Fruit fly (Drosophila melanogaster) whole organism, embryonic: ENCODE results near the gene Rpn11.

Experiments
- CG10462 ChIP-seq: fragments of 200-800 bp; sonication (Bioruptor generic); optimal IDR thresholded peaks from 2 replicates; lab custom pipeline; 2016; ENCODE audit warnings: missing biosample characterization, missing genetic modification characterization
- CG11695 ChIP-seq: fragments of 200-800 bp; sonication (Bioruptor generic); IDR thresholded peaks from 3 replicates; pipeline ENCODE4 v1.3.6; 2022; ENCODE audit warnings: missing biosample characterization, missing genetic modification characterization
- CG11696 ChIP-seq: fragments of 200-800 bp; sonication (Bioruptor generic); IDR thresholded peaks from 2 replicates; pipeline ENCODE4 v1.3.6; 2022; ENCODE audit warnings: missing biosample characterization, missing genetic modification characterization
- CG12236 ChIP-seq: fragments of 200-800 bp; sonication (Bioruptor generic); optimal IDR thresholded peaks from 2 replicates; lab custom pipeline; 2016; ENCODE audit warnings: missing biosample characterization, missing genetic modification characterization
- CG1529 ChIP-seq: fragments of 200-800 bp; sonication (Bioruptor generic); optimal IDR thresholded peaks from 3 replicates; lab custom pipeline; 2018; ENCODE audit warnings: missing biosample characterization, missing genetic modification characterization
- CG17568 ChIP-seq: fragments of 200-800 bp; sonication (Bioruptor generic); optimal IDR thresholded peaks from 2 replicates; lab custom pipeline; 2018; ENCODE audit warnings: missing biosample characterization, mild to moderate bottlenecking, missing genetic modification characterization, moderate library complexity
- CG17912 ChIP-seq: fragments of 200-800 bp; sonication (Bioruptor generic); optimal IDR thresholded peaks from 2 replicates; lab custom pipeline; 2018; ENCODE audit warnings: missing biosample characterization, mild to moderate bottlenecking, missing genetic modification characterization
- CG18262 ChIP-seq: fragments of 200-800 bp; optimal IDR thresholded peaks from 3 replicates; lab custom pipeline; 2019; ENCODE audit warnings: missing biosample characterization, mild to moderate bottlenecking, missing genetic modification characterization, moderate library complexity
- CG1832 ChIP-seq: fragments of 200-800 bp; sonication (Bioruptor generic); optimal IDR thresholded peaks from 2 replicates; lab custom pipeline; 2017; ENCODE audit warnings: missing biosample characterization, mild to moderate bottlenecking, missing genetic modification characterization, inconsistent platforms
- CG32532 ChIP-seq: fragments of 200-800 bp; sonication (Bioruptor generic); IDR thresholded peaks from 2 replicates; pipeline ENCODE4 v1.3.6; 2022; ENCODE audit warnings: missing biosample characterization, missing genetic modification characterization
- CG4328 ChIP-seq: fragments of 200-800 bp; sonication (Bioruptor generic); optimal IDR thresholded peaks from 3 replicates; lab custom pipeline; 2017; ENCODE audit warnings: missing biosample characterization, missing genetic modification reagents, missing genetic modification characterization
- CG6765 ChIP-seq: fragments of 200-800 bp; sonication (Bioruptor generic); optimal IDR thresholded peaks from 3 replicates; lab custom pipeline; 2017; ENCODE audit warnings: missing biosample characterization, mild to moderate bottlenecking, missing genetic modification characterization
- CG7271 ChIP-seq: fragments of 200-800 bp; sonication (Bioruptor generic); optimal IDR thresholded peaks from 2 replicates; lab custom pipeline; 2018; ENCODE audit warnings: missing biosample characterization, mild to moderate bottlenecking, missing genetic modification characterization, moderate library complexity
- CG7357 ChIP-seq: fragments of 200-800 bp; sonication (Bioruptor generic); IDR thresholded peaks from 3 replicates; pipeline ENCODE4 v1.3.6; 2022; ENCODE audit warnings: missing biosample characterization, missing genetic modification characterization
- CG7839 ChIP-seq: fragments of 200-800 bp; sonication (Bioruptor generic); optimal IDR thresholded peaks from 3 replicates; lab custom pipeline; 2018; ENCODE audit warnings: missing biosample characterization, mild to moderate bottlenecking, missing genetic modification characterization, moderate library complexity
- CG8359 ChIP-seq: fragments of 200-800 bp; sonication (Bioruptor generic); optimal IDR thresholded peaks from 2 replicates; lab custom pipeline; 2017; ENCODE audit warnings: missing biosample characterization, mild to moderate bottlenecking, missing genetic modification characterization, borderline replicate concordance
- CG8765 ChIP-seq: fragments of 200-800 bp; sonication (Bioruptor generic); IDR thresholded peaks from 2 replicates; pipeline ENCODE4 v1.3.6; 2022; ENCODE audit warnings: missing biosample characterization, missing genetic modification characterization
- CG9932 ChIP-seq: fragments of 200-800 bp; sonication (Bioruptor generic); IDR thresholded peaks from 2 replicates; pipeline ENCODE4 v1.3.6; 2022; ENCODE audit warnings: missing biosample characterization, missing genetic modification characterization
- Dad ChIP-seq: fragments of 200-800 bp; sonication (Bioruptor generic); optimal IDR thresholded peaks from 3 replicates; lab custom pipeline; 2016; ENCODE audit warnings: missing biosample characterization, missing genetic modification characterization
- Deaf1 ChIP-seq: fragments of 200-800 bp; optimal IDR thresholded peaks from 3 replicates; lab custom pipeline; 2019; ENCODE audit warnings: missing biosample characterization, mild to moderate bottlenecking, missing genetic modification characterization, moderate library complexity
- Dip2 ChIP-seq: fragments of 200-800 bp; sonication (Bioruptor generic); IDR thresholded peaks from 2 replicates; pipeline ENCODE4 v1.3.6; 2022; ENCODE audit warnings: missing biosample characterization, missing genetic modification characterization
- Dip3 ChIP-seq: fragments of 200-800 bp; sonication (Bioruptor generic); optimal IDR thresholded peaks from 3 replicates; lab custom pipeline; 2016; ENCODE audit warnings: missing biosample characterization, missing genetic modification characterization
- Gug ChIP-seq: fragments of 200-800 bp; sonication (Bioruptor generic); IDR thresholded peaks from 4 replicates; pipeline ENCODE4 v1.3.6; 2022; ENCODE audit warnings: missing biosample characterization, missing genetic modification characterization
- H15 ChIP-seq: fragments of 200-800 bp; sonication (Bioruptor generic); IDR thresholded peaks from 3 replicates; pipeline ENCODE4 v1.3.6; 2022; ENCODE audit warnings: missing biosample characterization, missing genetic modification characterization
- Hr3 ChIP-seq: fragments of 200-800 bp; sonication (Bioruptor generic); optimal IDR thresholded peaks from 3 replicates; lab custom pipeline; 2016; ENCODE audit warnings: missing biosample characterization, missing genetic modification characterization
- Kr ChIP-seq: fragments of 200-800 bp; sonication (Bioruptor generic); optimal IDR thresholded peaks from 2 replicates; lab custom pipeline; 2017; ENCODE audit warnings: missing biosample characterization, mild to moderate bottlenecking, missing genetic modification characterization
- Lpt ChIP-seq: fragments of >200 bp; optimal IDR thresholded peaks from 2 replicates; lab custom pipeline; 2018; ENCODE audit warnings: missing biosample characterization, missing genetic modification characterization
- MBD-R2 ChIP-seq: fragments of 200-800 bp; sonication (Bioruptor generic); IDR thresholded peaks from 2 replicates; pipeline ENCODE4 v1.3.6; 2022; ENCODE audit warnings: missing biosample characterization, missing genetic modification characterization
- MESR4 ChIP-seq: fragments of 200-800 bp; sonication (Bioruptor generic); optimal IDR thresholded peaks from 2 replicates; lab custom pipeline; 2018; ENCODE audit warnings: missing biosample characterization, mild to moderate bottlenecking, missing genetic modification characterization, moderate library complexity
- Myb ChIP-seq: fragments of 200-800 bp; sonication (Bioruptor generic); optimal IDR thresholded peaks from 2 replicates; lab custom pipeline; 2016; ENCODE audit warnings: missing biosample characterization, missing genetic modification characterization
- Neu2 ChIP-seq: fragments of 200-800 bp; sonication (Bioruptor generic); optimal IDR thresholded peaks from 3 replicates; lab custom pipeline; 2016; ENCODE audit warnings: missing biosample characterization, missing genetic modification characterization, borderline replicate concordance
- Oaz ChIP-seq: fragments of 200-800 bp; sonication (Bioruptor generic); IDR thresholded peaks from 2 replicates; pipeline ENCODE4 v1.3.6; 2022; ENCODE audit warnings: missing biosample characterization, missing genetic modification characterization
- Sry-β ChIP-seq: fragments of 200-800 bp; sonication (Bioruptor generic); optimal IDR thresholded peaks from 2 replicates; lab custom pipeline; 2018; ENCODE audit warnings: missing biosample characterization, mild to moderate bottlenecking, missing genetic modification characterization, moderate library complexity
- TFAM ChIP-seq: fragments of 200-800 bp; sonication (Bioruptor generic); optimal IDR thresholded peaks from 2 replicates; lab custom pipeline; 2017; ENCODE audit warnings: missing biosample characterization, missing genetic modification characterization, inconsistent platforms
- al ChIP-seq: fragments of 200-800 bp; sonication (Bioruptor generic); IDR thresholded peaks from 2 replicates; pipeline ENCODE4 v1.3.6; 2022; ENCODE audit warnings: missing biosample characterization, missing genetic modification characterization
- ap ChIP-seq: fragments of 200-800 bp; sonication (Bioruptor generic); IDR thresholded peaks from 2 replicates; pipeline ENCODE4 v1.3.6; 2022; ENCODE audit warnings: missing biosample characterization, missing genetic modification characterization
- ash1 ChIP-seq: fragments of 200-800 bp; sonication (Bioruptor generic); optimal IDR thresholded peaks from 2 replicates; lab custom pipeline; 2018; ENCODE audit warnings: missing biosample characterization, mild to moderate bottlenecking, missing genetic modification characterization
- br ChIP-seq: fragments of >200 bp; optimal IDR thresholded peaks from 2 replicates; lab custom pipeline; 2017
- chn ChIP-seq: fragments of 200-800 bp; sonication (Bioruptor generic); optimal IDR thresholded peaks from 2 replicates; lab custom pipeline; 2016; ENCODE audit warnings: missing biosample characterization, missing genetic modification characterization
- disco-r ChIP-seq: fragments of 200-800 bp; sonication (Bioruptor generic); optimal IDR thresholded peaks from 2 replicates; lab custom pipeline; 2016; ENCODE audit warnings: missing biosample characterization, missing genetic modification characterization
- dm ChIP-seq: fragments of 200-800 bp; sonication (Bioruptor generic); optimal IDR thresholded peaks from 3 replicates; lab custom pipeline; 2016; ENCODE audit warnings: missing biosample characterization, missing genetic modification characterization
- dpn ChIP-seq, 2 experiments: fragments of 200-800 bp; sonication (Bioruptor generic); optimal IDR thresholded peaks; 3 replicates each; lab custom pipeline; 2016; ENCODE audit warnings: missing biosample characterization in 2 of 2, missing genetic modification characterization in 2 of 2
- fru ChIP-seq: fragments of >200 bp; optimal IDR thresholded peaks from 2 replicates; lab custom pipeline; 2017
- ken ChIP-seq: fragments of 200-800 bp; sonication (Bioruptor generic); IDR thresholded peaks from 3 replicates; pipeline ENCODE4 v1.3.6; 2022; ENCODE audit warnings: missing biosample characterization, missing genetic modification characterization
- mam ChIP-seq: fragments of 200-800 bp; sonication (Bioruptor generic); optimal IDR thresholded peaks from 3 replicates; lab custom pipeline; 2016; ENCODE audit warnings: missing biosample characterization, missing genetic modification characterization
- odd ChIP-seq: fragments of 200-800 bp; sonication (Bioruptor generic); optimal IDR thresholded peaks from 2 replicates; lab custom pipeline; 2017; ENCODE audit warnings: missing biosample characterization, mild to moderate bottlenecking, missing genetic modification characterization
- otp ChIP-seq: fragments of 200-800 bp; sonication (Bioruptor generic); IDR thresholded peaks from 3 replicates; pipeline ENCODE4, ENCODE4 v1.3.6; 2022; ENCODE audit warnings: missing biosample characterization, missing genetic modification characterization
- pum ChIP-seq: fragments of 200-800 bp; sonication (Bioruptor generic); optimal IDR thresholded peaks from 2 replicates; lab custom pipeline; 2016; ENCODE audit warnings: missing biosample characterization, missing genetic modification characterization
- row ChIP-seq: fragments of 200-800 bp; sonication (Bioruptor generic); IDR thresholded peaks from 3 replicates; pipeline ENCODE4 v1.3.6; 2022; ENCODE audit warnings: missing biosample characterization, missing genetic modification characterization
- sim ChIP-seq: fragments of 200-800 bp; sonication (Bioruptor generic); IDR thresholded peaks from 2 replicates; pipeline ENCODE4 v1.3.6; 2022; ENCODE audit warnings: missing biosample characterization, missing genetic modification characterization
- slbo ChIP-seq: fragments of 200-800 bp; sonication (Bioruptor generic); IDR thresholded peaks from 2 replicates; pipeline ENCODE4 v1.3.6; 2022; ENCODE audit warnings: missing biosample characterization, missing genetic modification characterization
- z ChIP-seq: fragments of 200-800 bp; sonication (Bioruptor generic); IDR thresholded peaks from 3 replicates; pipeline ENCODE4 v1.3.6; 2022; ENCODE audit warnings: missing biosample characterization, missing genetic modification characterization

Gene Rpn11

DNA sequence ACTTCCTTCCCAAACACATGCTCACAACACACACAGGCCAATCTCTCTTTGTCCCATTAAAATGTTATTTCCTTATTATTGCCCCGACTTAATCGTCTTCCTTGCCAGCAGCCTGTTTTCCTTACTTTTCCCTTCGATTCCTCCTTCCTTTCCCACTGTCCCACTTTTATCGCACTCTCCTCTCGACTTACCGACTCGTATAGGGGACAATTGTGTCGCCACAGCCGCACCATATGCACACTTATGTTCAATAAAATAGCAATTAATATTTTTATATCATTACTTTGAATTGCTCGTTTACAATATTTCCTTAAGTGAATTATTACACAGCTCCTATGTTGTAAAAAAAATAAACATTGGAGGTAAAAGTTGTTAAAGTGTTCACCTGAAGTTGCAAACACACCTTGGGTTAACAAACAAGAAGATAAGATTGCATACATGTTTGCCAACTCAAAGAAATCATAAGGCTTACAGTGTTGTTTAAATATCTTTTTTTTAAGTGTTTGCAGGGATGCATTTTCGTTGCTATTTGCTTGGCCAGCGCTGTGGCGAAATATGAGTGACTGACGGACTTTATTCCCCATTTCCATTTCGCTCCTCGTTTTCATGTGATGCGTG is 27.4 kb upstream of the Rpn11 start (continued):
- TF ChIP-seq CG4328 (GFP tag; lab: Kevin White, UChicago): peak; percentile 52
- peak; percentile 41 for TF ChIP-seq CG10462 (GFP tag; lab: Kevin White, UChicago)
- TF ChIP-seq CG11695: peak; percentile 84
- peak; percentile 85 for TF ChIP-seq CG18262 (tag; lab: Kevin White, UChicago)
- TF ChIP-seq CG1832 (GFP tag; lab: Kevin White, UChicago): no peak
- TF ChIP-seq odd: peak; percentile 85
- no peak; the same call in 1 of the 2 replicates for TF ChIP-seq sim
- peak; percentile 74 for TF ChIP-seq CG6765 (GFP tag; lab: Kevin White, UChicago)
- peak; percentile 26 for TF ChIP-seq Dip3 (GFP tag; lab: Kevin White, UChicago)
- peak; percentile 56; the same call in 2 of the 3 replicates for TF ChIP-seq H15 (GFP tag; lab: Robert Waterston, UW)
- peak; percentile 41; the same call in 1 of the 4 replicates for TF ChIP-seq Gug (GFP tag; lab: Robert Waterston, UW)
- peak; percentile 21 for TF ChIP-seq dm (GFP tag; lab: Kevin White, UChicago)
- TF ChIP-seq pum (GFP tag; lab: Kevin White, UChicago): peak; percentile 55
- peak; percentile 23; the same call in 1 of the 3 replicates for TF ChIP-seq CG7357 (GFP tag; lab: Robert Waterston, UW)
- TF ChIP-seq Deaf1 (tag; lab: Kevin White, UChicago): peak; percentile 61
- no peak for TF ChIP-seq CG7271 (tag; lab: Kevin White, UChicago)
- TF ChIP-seq dpn (GFP tag; optimal IDR thresholded peaks at IDR 0.05; lab: Kevin White, UChicago): peak; percentile 72 to 74
- no peak for TF ChIP-seq ash1
- no peak for TF ChIP-seq Oaz (GFP tag; lab: Robert Waterston, UW)
- TF ChIP-seq ap (GFP tag; lab: Robert Waterston, UW): no peak
- peak; percentile 86 for TF ChIP-seq CG11696 (GFP tag; lab: Robert Waterston, UW)
- TF ChIP-seq TFAM (GFP tag; lab: Kevin White, UChicago): no peak
- TF ChIP-seq ken (GFP tag; lab: Robert Waterston, UW): 0 out of 3 replicates have a peak, but pooled peaks have one; percentile 33
- TF ChIP-seq br (lab: Kevin White, UChicago): no peak
- TF ChIP-seq CG12236: peak; percentile 63
- no peak for TF ChIP-seq CG17912
- peak; percentile 48 for TF ChIP-seq Hr3 (GFP tag; lab: Kevin White, UChicago)
- TF ChIP-seq CG1529 (GFP tag; lab: Kevin White, UChicago): peak; percentile 65
- TF ChIP-seq disco-r: peak; percentile 23
- TF ChIP-seq chn (GFP tag; lab: Kevin White, UChicago): peak; percentile 68
- no peak for TF ChIP-seq Neu2 (GFP tag; lab: Kevin White, UChicago)
- TF ChIP-seq Dip2 (GFP tag; lab: Robert Waterston, UW): no peak
- TF ChIP-seq Kr (GFP tag; lab: Kevin White, UChicago): no peak
- peak; percentile 63; the same call in 1 of the 2 replicates for TF ChIP-seq slbo (GFP tag; lab: Robert Waterston, UW)
- TF ChIP-seq Sry-β: peak; percentile 25
- peak; percentile 41 for TF ChIP-seq Myb (GFP tag; lab: Kevin White, UChicago)
- TF ChIP-seq mam (GFP tag; lab: Kevin White, UChicago): peak; percentile 59
- no peak; the same call in 1 of the 2 replicates for TF ChIP-seq al (GFP tag; lab: Robert Waterston, UW)
- peak; percentile 16 for TF ChIP-seq Dad
- TF ChIP-seq CG8765 (GFP tag; lab: Robert Waterston, UW): no peak
- TF ChIP-seq MESR4 (GFP tag; lab: Kevin White, UChicago): no peak
- TF ChIP-seq CG7839 (tag; lab: Kevin White, UChicago): peak; percentile 89
- TF ChIP-seq CG9932 (GFP tag; lab: Robert Waterston, UW): peak; percentile 47
- no peak for TF ChIP-seq Lpt (GFP tag; lab: Kevin White, UChicago)
- TF ChIP-seq row (GFP tag; lab: Robert Waterston, UW): peak; percentile 69
- TF ChIP-seq MBD-R2 (GFP tag; lab: Robert Waterston, UW): no peak
- peak; percentile 47 for TF ChIP-seq CG17568 (GFP tag; lab: Kevin White, UChicago)
- peak; percentile 72 for TF ChIP-seq CG8359 (GFP tag; lab: Kevin White, UChicago)
- peak; percentile 70; the same call in 1 of the 3 replicates for TF ChIP-seq otp
- 0 out of 2 replicates have a peak, but pooled peaks have one; percentile 8 for TF ChIP-seq CG32532 (GFP tag; lab: Robert Waterston, UW)
- peak; percentile 30; the same call in 1 of the 3 replicates for TF ChIP-seq z (GFP tag; lab: Robert Waterston, UW)
- no peak for TF ChIP-seq fru (lab: Kevin White, UChicago)
